Worm (Caenorhabditis elegans) whole organism, L4 larva: ENCODE results near the gene C45B2.6.

Source experiments
- F26F4.8 ChIP-seq: fragments of 200-800 bp; sonication (Bioruptor generic); conservative IDR thresholded peaks from 2 replicates; pipeline ENCODE4 v1.3.6; 2022; ENCODE audit warnings: missing genetic modification characterization, missing compliant biosample characterization
- T20F7.1 ChIP-seq: fragments of 200-800 bp; sonication (Bioruptor generic); optimal IDR thresholded peaks from 2 replicates; lab custom pipeline; 2018; ENCODE audit warnings: mild to moderate bottlenecking, missing genetic modification characterization, missing compliant biosample characterization
- T26A8.4 ChIP-seq: fragments of 200-800 bp; sonication (Bioruptor generic); IDR thresholded peaks from 2 replicates; pipeline ENCODE4 v1.3.6; 2022; ENCODE audit warnings: missing genetic modification characterization, missing compliant biosample characterization
- Y105C5A.15 ChIP-seq: fragments of 200-800 bp; sonication (Bioruptor generic); IDR thresholded peaks from 2 replicates; pipeline ENCODE4 v1.3.6; 2022; ENCODE audit warnings: missing genetic modification characterization, missing compliant biosample characterization
- Y75B8A.6 ChIP-seq: fragments of 200-800 bp; sonication (Bioruptor generic); IDR thresholded peaks from 2 replicates; pipeline ENCODE4 v1.3.6; 2022; ENCODE audit warnings: missing genetic modification reagents, missing genetic modification characterization, missing compliant biosample characterization
- aha-1 ChIP-seq: fragments of 150-350 bp; peaks from one replicate; lab custom pipeline; 2014; ENCODE audit warnings: missing biosample characterization, missing genetic modification characterization
- aly-2 ChIP-seq: sonication (generic microtip); optimal IDR thresholded peaks from 2 replicates; lab custom pipeline; 2018; ENCODE audit warnings: missing biosample characterization, missing genetic modification characterization
- ama-1 ChIP-seq: fragments of 150-350 bp; optimal IDR thresholded peaks from 2 replicates; lab custom pipeline; 2014; ENCODE audit warnings: inconsistent platforms, mixed read lengths
- ceh-20 ChIP-seq: fragments of 200-800 bp; sonication (Bioruptor generic); IDR thresholded peaks from 2 replicates; pipeline ENCODE4 v1.3.6; 2022; ENCODE audit warnings: missing genetic modification reagents, missing genetic modification characterization, missing compliant biosample characterization
- ceh-32 ChIP-seq: sonication (generic microtip); optimal IDR thresholded peaks from 2 replicates; lab custom pipeline; 2016; ENCODE audit warnings: mild to moderate bottlenecking, missing genetic modification characterization, missing compliant biosample characterization; ENCODE audit not compliant: poor library complexity
- ceh-44 ChIP-seq: fragments of 200-800 bp; sonication (Bioruptor generic); IDR thresholded peaks from 2 replicates; pipeline ENCODE4 v1.3.6; 2022; ENCODE audit warnings: missing genetic modification reagents, missing genetic modification characterization, missing compliant biosample characterization
- ceh-62 ChIP-seq: sonication (generic microtip); optimal IDR thresholded peaks from 2 replicates; lab custom pipeline; 2017; ENCODE audit warnings: missing biosample characterization, missing genetic modification characterization
- daf-16 ChIP-seq, 3 experiments: sonication (generic microtip); optimal IDR thresholded peaks; 2 replicates each; lab custom pipeline; 2016 to 2017; ENCODE audit warnings: missing genetic modification characterization in 3 of 3, missing genetic modification reagents in 3 of 3, mild to moderate bottlenecking in 2 of 3, missing compliant biosample characterization in 2 of 3, missing biosample characterization in 1 of 3, moderate library complexity in 1 of 3
- dmd-6 ChIP-seq: fragments of 200-800 bp; sonication (Bioruptor generic); IDR thresholded peaks from 2 replicates; pipeline ENCODE4 v1.3.6; 2022; ENCODE audit warnings: missing genetic modification reagents, missing genetic modification characterization, missing compliant biosample characterization
- duxl-1 ChIP-seq: sonication (generic microtip); optimal IDR thresholded peaks from 2 replicates; lab custom pipeline; 2016; ENCODE audit warnings: mild to moderate bottlenecking, missing genetic modification characterization, moderate library complexity, missing compliant biosample characterization; ENCODE audit not compliant: poor library complexity
- dve-1 ChIP-seq: sonication (generic microtip); optimal IDR thresholded peaks from 2 replicates; lab custom pipeline; 2017; ENCODE audit warnings: antibody characterized with exemption, mild to moderate bottlenecking, missing genetic modification characterization, missing compliant biosample characterization; ENCODE audit not compliant: insufficient read depth
- egl-27 ChIP-seq: sonication (generic microtip); optimal IDR thresholded peaks from 3 replicates; lab custom pipeline; 2017; ENCODE audit warnings: missing biosample characterization, missing genetic modification reagents, missing genetic modification characterization
- egl-43 ChIP-seq: fragments of 200-800 bp; sonication (Bioruptor generic); IDR thresholded peaks from 2 replicates; pipeline ENCODE4 v1.3.6; 2022; ENCODE audit warnings: missing genetic modification reagents, missing genetic modification characterization, missing compliant biosample characterization
- hif-1 ChIP-seq, 2 experiments: sonication (generic microtip); optimal IDR thresholded peaks; 2 replicates each; lab custom pipeline; 2016 to 2017; ENCODE audit warnings: missing compliant biosample characterization in 2 of 2, missing genetic modification characterization in 2 of 2, missing genetic modification reagents in 2 of 2, missing genotype in 2 of 2, mild to moderate bottlenecking in 1 of 2
- hlh-11 ChIP-seq: fragments of 200-800 bp; sonication (Bioruptor generic); optimal IDR thresholded peaks from 2 replicates; lab custom pipeline; 2018; ENCODE audit warnings: mild to moderate bottlenecking, missing genetic modification characterization, missing compliant biosample characterization
- hmg-1.1 ChIP-seq: fragments of 200-800 bp; sonication (Bioruptor generic); IDR thresholded peaks from 2 replicates; pipeline ENCODE4 v1.3.6; 2022; ENCODE audit warnings: missing genetic modification reagents, missing genetic modification characterization, missing compliant biosample characterization
- lim-7 ChIP-seq: fragments of 200-800 bp; sonication (Bioruptor generic); IDR thresholded peaks from 2 replicates; pipeline ENCODE4 v1.3.6; 2022; ENCODE audit warnings: missing genetic modification characterization, missing compliant biosample characterization
- lin-1 ChIP-seq: fragments of 200-800 bp; sonication (Bioruptor generic); IDR thresholded peaks from 2 replicates; pipeline ENCODE4 v1.3.6; 2022; ENCODE audit warnings: missing genetic modification reagents, missing genetic modification characterization, missing compliant biosample characterization
- lin-38 ChIP-seq: fragments of 200-800 bp; sonication (Bioruptor generic); IDR thresholded peaks from 2 replicates; pipeline ENCODE4 v1.3.6; 2022; ENCODE audit warnings: missing genetic modification reagents, missing genetic modification characterization, missing compliant biosample characterization
- lsy-2 ChIP-seq, 2 experiments: fragments of 150-350 bp in 1 of 2; sonication (generic microtip) in 1 of 2; optimal IDR thresholded peaks; 2 replicates each; lab custom pipeline; 2014 to 2017; ENCODE audit warnings: missing biosample characterization in 2 of 2, missing genetic modification characterization in 2 of 2
- madf-5 ChIP-seq, 2 experiments: fragments of 200-800 bp; sonication (Bioruptor generic); IDR thresholded peaks; 2 replicates each; pipeline ENCODE4 v1.3.6; 2022; ENCODE audit warnings: missing compliant biosample characterization in 2 of 2, missing genetic modification characterization in 2 of 2
- mdt-29 ChIP-seq: fragments of 200-800 bp; sonication (Bioruptor generic); IDR thresholded peaks from 2 replicates; pipeline ENCODE4 v1.3.6; 2022; ENCODE audit warnings: missing genetic modification reagents, missing genetic modification characterization, missing compliant biosample characterization
- mep-1 ChIP-seq: fragments of 150-350 bp; sonication (generic microtip); optimal IDR thresholded peaks from 3 replicates; lab custom pipeline; 2014; ENCODE audit warnings: missing biosample characterization, missing genetic modification characterization
- mes-2 ChIP-seq: sonication (generic microtip); optimal IDR thresholded peaks from 2 replicates; lab custom pipeline; 2016; ENCODE audit warnings: missing genotype, mild to moderate bottlenecking, missing genetic modification characterization, missing compliant biosample characterization; ENCODE audit not compliant: poor library complexity, severe bottlenecking
- nhr-10 ChIP-seq: fragments of 150-350 bp; optimal IDR thresholded peaks from 2 replicates; lab custom pipeline; 2014; ENCODE audit warnings: missing biosample characterization, missing genetic modification characterization
- nhr-102 ChIP-seq: sonication (generic microtip); optimal IDR thresholded peaks from 2 replicates; lab custom pipeline; 2016; ENCODE audit warnings: mild to moderate bottlenecking, missing genetic modification characterization, moderate library complexity, missing compliant biosample characterization
- nhr-111 ChIP-seq: fragments of 200-800 bp; sonication (Bioruptor generic); optimal IDR thresholded peaks from 2 replicates; lab custom pipeline; 2018; ENCODE audit warnings: mild to moderate bottlenecking, missing genetic modification characterization, missing compliant biosample characterization
- nhr-237 ChIP-seq: sonication (generic microtip); optimal IDR thresholded peaks from 2 replicates; lab custom pipeline; 2017; ENCODE audit warnings: missing biosample characterization, missing genetic modification characterization
- nhr-25 ChIP-seq: sonication (generic microtip); optimal IDR thresholded peaks from 2 replicates; lab custom pipeline; 2017; ENCODE audit warnings: missing genetic modification characterization, mild to moderate bottlenecking, missing compliant biosample characterization, antibody characterized with exemption, moderate library complexity, borderline replicate concordance; ENCODE audit not compliant: insufficient read depth
- nhr-28 ChIP-seq: fragments of 150-350 bp; optimal IDR thresholded peaks from 2 replicates; lab custom pipeline; 2014; ENCODE audit warnings: missing biosample characterization, missing genetic modification characterization
- nhr-41 ChIP-seq: fragments of 200-800 bp; sonication (Bioruptor generic); IDR thresholded peaks from 2 replicates; pipeline ENCODE4 v1.3.6; 2022; ENCODE audit warnings: missing genetic modification reagents, missing genetic modification characterization, missing compliant biosample characterization
- nhr-48 ChIP-seq: sonication (generic microtip); optimal IDR thresholded peaks from 2 replicates; lab custom pipeline; 2016; ENCODE audit warnings: mild to moderate bottlenecking, missing genetic modification characterization, missing compliant biosample characterization
- nhr-76 ChIP-seq: fragments of 150-350 bp; optimal IDR thresholded peaks from 2 replicates; lab custom pipeline; 2014; ENCODE audit warnings: missing biosample characterization, missing genetic modification characterization
- nhr-77 ChIP-seq: fragments of 150-350 bp; optimal IDR thresholded peaks from 2 replicates; lab custom pipeline; 2014; ENCODE audit warnings: missing biosample characterization, missing genetic modification characterization
- pha-4 ChIP-seq, 2 experiments: fragments of 150-350 bp in 1 of 2; fragments of 200-800 bp in 1 of 2; sonication (Bioruptor generic) in 1 of 2; IDR thresholded peaks in 1 of 2; optimal IDR thresholded peaks in 1 of 2; 2 replicates each; pipeline versions ENCODE4 v1.3.6 to Lab custom; 2014 to 2022; ENCODE audit warnings: missing genetic modification characterization in 2 of 2, missing genetic modification reagents in 2 of 2, missing biosample characterization in 1 of 2, missing compliant biosample characterization in 1 of 2
- vab-7 ChIP-seq: fragments of 200-800 bp; sonication (Bioruptor generic); IDR thresholded peaks from 2 replicates; pipeline ENCODE4 v1.3.6; 2022; ENCODE audit warnings: missing genetic modification reagents, missing genetic modification characterization, missing compliant biosample characterization
- zag-1 ChIP-seq: fragments of 150-350 bp; optimal IDR thresholded peaks from 2 replicates; lab custom pipeline; 2014; ENCODE audit warnings: missing biosample characterization, missing genetic modification characterization
- zfp-3 ChIP-seq: fragments of 200-800 bp; sonication (Bioruptor generic); conservative IDR thresholded peaks from 2 replicates; pipeline ENCODE4 v1.3.6; 2022; ENCODE audit warnings: missing genetic modification reagents, missing genetic modification characterization, missing compliant biosample characterization
- ztf-7 ChIP-seq: fragments of 150-350 bp; optimal IDR thresholded peaks from 2 replicates; lab custom pipeline; 2014; ENCODE audit warnings: missing biosample characterization, missing genetic modification characterization

C45B2.6 gene

DNA sequence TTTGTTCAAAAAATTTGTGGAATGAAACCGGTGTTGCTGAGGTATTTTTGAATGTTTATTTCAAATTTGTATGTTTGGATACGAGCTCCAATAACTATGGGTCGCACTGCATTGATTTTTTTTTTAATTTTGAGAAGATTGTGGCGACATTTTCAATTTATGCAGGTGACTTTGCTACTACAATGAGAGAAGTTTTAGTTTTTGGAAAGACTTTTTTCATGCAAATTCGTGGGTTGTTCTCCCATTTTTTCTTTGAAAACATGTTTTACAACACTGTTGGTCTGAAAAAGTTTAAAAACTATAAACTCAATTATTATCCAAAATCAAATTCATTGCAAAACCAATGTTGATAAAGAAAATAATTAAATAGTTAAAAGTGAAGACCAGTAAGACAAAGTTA, 36.0 kb downstream of the C45B2.6 start:
- TF ChIP-seq nhr-237 (peak; percentile 50), T26A8.4 (GFP tag; lab: Robert Waterston, UW) (0 out of 2 replicates have a peak, but pooled peaks have one; percentile 79), ztf-7 (tag; lab: Kevin White, UChicago) (no peak), zfp-3 (GFP tag; lab: Robert Waterston, UW) (peak; percentile 61; the same call in 1 of the 2 replicates), nhr-76 (no peak), dve-1 (peak; percentile 75), hlh-11 (tag; lab: Kevin White, UChicago) (peak; percentile 47), Y75B8A.6 (GFP tag; lab: Robert Waterston, UW) (no peak), lim-7 (GFP tag; lab: Robert Waterston, UW) (0 out of 2 replicates have a peak, but pooled peaks have one; percentile 30), lin-1 (GFP tag; lab: Robert Waterston, UW) (0 out of 2 replicates have a peak, but pooled peaks have one; percentile 16), mdt-29 (GFP tag; lab: Robert Waterston, UW) (no peak), lsy-2 (tag; optimal IDR thresholded peaks at IDR 0.05; lab: Kevin White, UChicago) (peak in 1 of 2 experiments; percentile 50), daf-16 (GFP tag; optimal IDR thresholded peaks at IDR 0.05; lab: Kevin White, UChicago) (no peak), daf-16 (tag; optimal IDR thresholded peaks at IDR 0.05; lab: Kevin White, UChicago) (peak; percentile 16), nhr-25 (tag; lab: Kevin White, UChicago) (no peak), nhr-10 (tag; lab: Kevin White, UChicago) (no peak), nhr-48 (tag; lab: Kevin White, UChicago) (peak; percentile 21), mep-1 (tag; lab: Kevin White, UChicago) (peak; percentile 87), F26F4.8 (GFP tag; lab: Robert Waterston, UW) (no peak), aha-1 (tag; lab: Kevin White, UChicago) (peak; percentile 45), T20F7.1 (GFP tag; lab: Kevin White, UChicago) (peak; percentile 13), hif-1 (tag; optimal IDR thresholded peaks at IDR 0.05; lab: Kevin White, UChicago) (no peak), nhr-102 (tag; lab: Kevin White, UChicago) (peak; percentile 76), nhr-28 (peak; percentile 21), dmd-6 (GFP tag; lab: Robert Waterston, UW) (peak; percentile 26), duxl-1 (tag; lab: Kevin White, UChicago) (peak; percentile 71), nhr-77 (peak; percentile 45), vab-7 (0 out of 2 replicates have a peak, but pooled peaks have one; percentile 25), mes-2 (peak; percentile 59), pha-4 (GFP tag; IDR thresholded peaks at IDR 0.05; lab: Robert Waterston, UW) (peak; percentile 59; the same call in 1 of the 2 replicates), pha-4 (tag; optimal IDR thresholded peaks at IDR 0.05; lab: Kevin White, UChicago) (no peak), lin-38 (GFP tag; lab: Robert Waterston, UW) (peak; percentile 38)

DNA sequence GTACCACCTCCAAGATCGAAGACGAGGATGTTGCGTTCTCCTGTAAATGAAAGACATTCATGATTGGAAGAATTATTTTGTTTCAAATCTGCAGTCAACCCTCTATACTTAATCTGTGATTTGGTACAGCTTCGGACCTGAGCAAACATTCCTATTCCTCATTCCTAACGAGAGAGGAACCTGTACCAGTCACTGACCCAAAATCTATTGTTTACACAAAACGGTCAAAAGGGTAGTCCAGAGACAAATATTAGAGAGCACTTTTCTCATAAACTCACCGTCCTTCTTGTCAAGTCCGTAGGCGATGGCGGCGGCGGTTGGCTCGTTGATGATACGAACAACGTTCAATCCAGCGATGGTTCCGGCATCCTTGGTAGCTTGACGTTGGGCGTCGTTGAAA, 38.1 kb downstream of the C45B2.6 start:
- TF ChIP-seq lin-38 (GFP tag; lab: Robert Waterston, UW) (no peak), aha-1 (tag; lab: Kevin White, UChicago) (peak; percentile 95), egl-27 (no peak), nhr-48 (tag; lab: Kevin White, UChicago) (no peak), Y105C5A.15 (GFP tag; lab: Robert Waterston, UW) (no peak), ztf-7 (tag; lab: Kevin White, UChicago) (no peak), daf-16 (GFP tag; optimal IDR thresholded peaks at IDR 0.05; lab: Kevin White, UChicago) (no peak), daf-16 (tag; optimal IDR thresholded peaks at IDR 0.05; lab: Kevin White, UChicago) (peak; percentile 7), vab-7 (no peak)

DNA sequence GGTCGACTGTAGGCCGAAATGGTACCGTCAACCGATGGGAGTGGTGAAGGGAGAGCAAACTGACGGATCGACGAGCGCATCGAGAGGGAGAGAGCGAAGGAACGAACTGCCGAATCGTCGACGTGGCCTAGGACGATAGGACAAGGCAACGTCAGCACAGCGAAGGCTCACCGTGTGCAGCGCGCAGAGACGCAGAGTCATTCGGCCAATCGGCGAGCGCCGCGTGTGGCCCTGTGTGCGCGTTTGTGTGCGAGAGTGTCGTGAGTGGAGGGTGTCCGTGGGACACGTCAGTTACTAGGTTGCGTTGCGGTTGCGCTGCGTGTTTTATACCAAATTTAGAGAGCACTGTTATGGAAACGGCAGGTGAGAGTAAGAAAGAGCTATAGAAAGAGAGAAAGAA, 39.3 kb downstream of the C45B2.6 start, which contains the start of gene hsp-3:
Gene hsp-3, minus strand, starts transcription at position 158 of the 400 bp plus-strand sequence.
- TF ChIP-seq ama-1 (no peak), ceh-62 (tag; lab: Kevin White, UChicago) (no peak), hmg-1.1 (GFP tag; lab: Robert Waterston, UW) (peak; percentile 98), nhr-28 (peak; percentile 92), zfp-3 (GFP tag; lab: Robert Waterston, UW) (peak; percentile 94), madf-5 (GFP tag; IDR thresholded peaks at IDR 0.05; lab: Robert Waterston, UW) (0 out of 4 replicates have a peak, but pooled peaks of 1 of the 2 experiments have one; percentile 28), lim-7 (GFP tag; lab: Robert Waterston, UW) (0 out of 2 replicates have a peak, but pooled peaks have one; percentile 50), mes-2 (peak; percentile 70), egl-43 (peak; percentile 96), ceh-44 (GFP tag; lab: Robert Waterston, UW) (no peak), duxl-1 (tag; lab: Kevin White, UChicago) (peak; percentile 86), aha-1 (tag; lab: Kevin White, UChicago) (peak; percentile 99), ceh-32 (tag; lab: Kevin White, UChicago) (peak; percentile 41), ztf-7 (tag; lab: Kevin White, UChicago) (peak; percentile 65), nhr-111 (no peak), mep-1 (tag; lab: Kevin White, UChicago) (peak; percentile 97), nhr-41 (peak; percentile 97), zag-1 (tag; lab: Kevin White, UChicago) (peak; percentile 27), aly-2 (tag; lab: Kevin White, UChicago) (no peak), ceh-20 (GFP tag; lab: Robert Waterston, UW) (peak; percentile 96)
